Fruit fly (Drosophila melanogaster): ENCODE measurements around the gene cmpy.

cmpy gene

DNA sequence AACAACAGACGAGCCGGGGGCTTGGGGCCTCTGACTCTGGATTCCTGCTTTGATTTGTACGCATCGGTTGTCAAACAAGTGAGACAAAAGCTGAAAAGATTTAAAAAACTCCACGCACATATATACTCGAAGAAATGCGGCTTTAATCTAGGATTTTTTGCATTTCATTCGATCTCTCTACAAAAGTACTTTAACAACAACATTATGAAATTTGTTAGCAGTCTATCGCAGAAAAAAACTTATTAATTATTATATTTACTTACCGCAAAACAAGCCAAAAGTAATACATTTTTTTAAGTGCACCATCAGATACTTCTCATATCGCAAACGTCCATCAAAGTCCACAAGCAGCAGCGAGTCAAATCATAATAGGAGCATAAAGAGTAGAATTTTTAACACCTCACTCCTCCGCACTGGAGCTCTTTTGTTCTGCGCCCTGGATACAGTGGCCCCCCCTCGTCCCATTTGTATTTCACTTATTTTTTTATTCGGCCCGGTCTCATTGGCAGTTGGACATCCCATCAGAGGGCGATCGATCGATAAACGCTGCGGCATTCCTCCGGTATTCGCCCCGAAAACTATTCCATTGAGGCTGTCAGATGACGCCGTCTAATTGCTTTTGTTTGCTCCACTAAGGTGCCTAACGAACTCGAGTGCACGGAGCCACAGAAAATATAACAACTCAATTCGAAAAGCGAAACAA is 8.4 kb downstream of the cmpy start (continued):
- TF ChIP-seq nom (GFP tag; optimal IDR thresholded peaks at IDR 0.05) (no peak), CG9215 (GFP tag; IDR thresholded peaks at IDR 0.05) (peak; percentile 24; the same call in 1 of the 2 replicates), bbx (GFP tag; IDR thresholded peaks at IDR 0.05; ENCODE audit: partially characterized antibody) (no peak), fd102C (GFP tag; optimal IDR thresholded peaks at IDR 0.05) (no peak), CG11085 (GFP tag; IDR thresholded peaks at IDR 0.05) (no peak), ttk (GFP tag; IDR thresholded peaks at IDR 0.05) (0 out of 2 replicates have a peak, but pooled peaks have one; percentile 22), jing (GFP tag; optimal IDR thresholded peaks at IDR 0.05) (no peak), Dad (GFP tag; optimal IDR thresholded peaks at IDR 0.05) (no peak), Dll (GFP tag; IDR thresholded peaks at IDR 0.05; ENCODE audit: partially characterized antibody) (no peak), lmd (GFP tag; IDR thresholded peaks at IDR 0.05) (peak; percentile 29; the same call in 1 of the 2 replicates), tgo (GFP tag; IDR thresholded peaks at IDR 0.05) (peak; percentile 46; the same call in 1 of the 3 replicates), CG4820 (GFP tag; optimal IDR thresholded peaks at IDR 0.05) (peak; percentile 11), Camta (GFP tag; optimal IDR thresholded peaks at IDR 0.05) (no peak), grau (tag; optimal IDR thresholded peaks at IDR 0.05) (peak; percentile 41), salm (tag; optimal IDR thresholded peaks at IDR 0.05) (no peak), Kr (GFP tag; optimal IDR thresholded peaks at IDR 0.05) (no peak), Dip2 (GFP tag; IDR thresholded peaks at IDR 0.05) (no peak), CG2116 (GFP tag; optimal IDR thresholded peaks at IDR 0.05) (no peak), CG12155 (GFP tag; optimal IDR thresholded peaks at IDR 0.05) (peak; percentile 14), CG17361 (GFP tag; IDR thresholded peaks at IDR 0.05) (peak; percentile 40; the same call in 1 of the 3 replicates), CG43689 (GFP tag; IDR thresholded peaks at IDR 0.05) (no peak), danr (GFP tag; IDR thresholded peaks at IDR 0.05) (no peak), CG17186 (GFP tag; optimal IDR thresholded peaks at IDR 0.05) (no peak), Antp (GFP tag; optimal IDR thresholded peaks at IDR 0.05) (no peak), CG13424 (tag; optimal IDR thresholded peaks at IDR 0.05) (peak; percentile 48), CG30020 (tag; optimal IDR thresholded peaks at IDR 0.05) (no peak), lov (optimal IDR thresholded peaks at IDR 0.05) (no peak), lov (GFP tag; IDR thresholded peaks at IDR 0.05) (no peak), hth (optimal IDR thresholded peaks at IDR 0.05) (no peak), CG5245 (GFP tag; optimal IDR thresholded peaks at IDR 0.05) (peak; percentile 37), CG10366 (GFP tag; IDR thresholded peaks at IDR 0.05) (no peak; the same call in 1 of the 2 replicates), nerfin-2 (GFP tag; IDR thresholded peaks at IDR 0.05; ENCODE audit: partially characterized antibody) (no peak), gem (tag; optimal IDR thresholded peaks at IDR 0.05) (peak; percentile 67), insv (GFP tag; optimal IDR thresholded peaks at IDR 0.05) (no peak), CG16863 (GFP tag; optimal IDR thresholded peaks at IDR 0.05) (peak; percentile 4), shn (GFP tag; optimal IDR thresholded peaks at IDR 0.05) (no peak), CG17912 (GFP tag; optimal IDR thresholded peaks at IDR 0.05) (no peak), Poxn (GFP tag; IDR thresholded peaks at IDR 0.05) (no peak), Rx (GFP tag; IDR thresholded peaks at IDR 0.05) (no peak), pan (optimal IDR thresholded peaks at IDR 0.05) (no peak), pan (GFP tag; optimal IDR thresholded peaks at IDR 0.05 in 1 of 2, IDR thresholded peaks at IDR 0.05 in 1 of 2) (peak in 1 of 2 experiments; percentile 53), eve (GFP tag; optimal IDR thresholded peaks at IDR 0.05) (peak in 1 of 2 experiments; percentile 64), bowl (GFP tag; IDR thresholded peaks at IDR 0.05) (no peak), D19A (tag; optimal IDR thresholded peaks at IDR 0.05) (peak; percentile 51), CG6854 (GFP tag; optimal IDR thresholded peaks at IDR 0.05) (no peak), CG4424 (GFP tag; optimal IDR thresholded peaks at IDR 0.05) (peak; percentile 52), Vsx1 (GFP tag; optimal IDR thresholded peaks at IDR 0.05) (no peak), CG31224 (GFP tag; IDR thresholded peaks at IDR 0.05) (no peak), nau (GFP tag; optimal IDR thresholded peaks at IDR 0.05) (no peak), Stat92E (GFP tag; optimal IDR thresholded peaks at IDR 0.05) (no peak)

Data from whole organism, embryonic.